Fruit fly (Drosophila melanogaster) whole organism, embryonic: ENCODE results near the gene Osi7.

Experiments used
- ATbp ChIP-seq: fragments of 200-800 bp; sonication (Bioruptor generic); optimal IDR thresholded peaks from 2 replicates; lab custom pipeline; 2017; ENCODE audit warnings: missing biosample characterization, mild to moderate bottlenecking, missing genetic modification characterization, missing genetic modification reagents
- Adf1 ChIP-seq: fragments of 200-800 bp; sonication (Bioruptor generic); IDR thresholded peaks from 2 replicates; pipeline ENCODE4 v1.3.6; 2022; ENCODE audit warnings: missing biosample characterization, missing genetic modification characterization
- B-H2 ChIP-seq: fragments of 200-800 bp; sonication (Bioruptor generic); optimal IDR thresholded peaks from 2 replicates; lab custom pipeline; 2018; ENCODE audit warnings: missing biosample characterization, mild to moderate bottlenecking, missing genetic modification characterization
- Blimp-1 ChIP-seq: fragments of 200-800 bp; sonication (Bioruptor generic); optimal IDR thresholded peaks from 3 replicates; lab custom pipeline; 2018; ENCODE audit warnings: missing biosample characterization, missing genetic modification characterization, mild to moderate bottlenecking, moderate library complexity, missing genetic modification reagents
- CG11504 ChIP-seq: fragments of 200-800 bp; sonication (Bioruptor generic); optimal IDR thresholded peaks from 3 replicates; lab custom pipeline; 2019; ENCODE audit warnings: missing biosample characterization, mild to moderate bottlenecking, missing genetic modification characterization, moderate library complexity
- CG12155 ChIP-seq: fragments of 200-800 bp; sonication (Bioruptor generic); optimal IDR thresholded peaks from 3 replicates; lab custom pipeline; 2016; ENCODE audit warnings: missing biosample characterization, missing genetic modification characterization
- CG12769 ChIP-seq: fragments of 200-800 bp; sonication (Bioruptor generic); optimal IDR thresholded peaks from 2 replicates; lab custom pipeline; 2019; ENCODE audit warnings: missing biosample characterization, mild to moderate bottlenecking, missing genetic modification characterization, moderate library complexity
- CG14014 ChIP-seq: fragments of 200-800 bp; sonication (Bioruptor generic); IDR thresholded peaks from 2 replicates; pipeline ENCODE4 v1.3.6; 2022; ENCODE audit warnings: missing biosample characterization, missing genetic modification characterization
- CG2116 ChIP-seq: fragments of 200-800 bp; sonication (Bioruptor generic); optimal IDR thresholded peaks from 3 replicates; lab custom pipeline; 2018; ENCODE audit warnings: missing biosample characterization, mild to moderate bottlenecking, missing genetic modification characterization
- CG42726 ChIP-seq: fragments of 200-800 bp; sonication (Bioruptor generic); IDR thresholded peaks from 2 replicates; pipeline ENCODE4 v1.3.6; 2022; ENCODE audit warnings: missing biosample characterization, missing genetic modification characterization; ENCODE audit not compliant: partially characterized antibody
- CG6765 ChIP-seq: fragments of 200-800 bp; sonication (Bioruptor generic); optimal IDR thresholded peaks from 3 replicates; lab custom pipeline; 2017; ENCODE audit warnings: missing biosample characterization, mild to moderate bottlenecking, missing genetic modification characterization
- CG7963 ChIP-seq: fragments of 200-800 bp; sonication (Bioruptor generic); IDR thresholded peaks from 3 replicates; pipeline ENCODE4 v1.3.6; 2022; ENCODE audit warnings: missing biosample characterization, missing genetic modification characterization; ENCODE audit not compliant: partially characterized antibody
- CG8388 ChIP-seq: fragments of 200-800 bp; sonication (Bioruptor generic); optimal IDR thresholded peaks from 2 replicates; lab custom pipeline; 2019; ENCODE audit warnings: missing biosample characterization, mild to moderate bottlenecking, missing genetic modification characterization, moderate library complexity
- Dref ChIP-seq: fragments of 200-800 bp; sonication (Bioruptor generic); IDR thresholded peaks from 2 replicates; pipeline ENCODE4 v1.3.6; 2022; ENCODE audit warnings: missing biosample characterization, missing genetic modification characterization
- Drgx ChIP-seq: fragments of 200-800 bp; sonication (Bioruptor generic); IDR thresholded peaks from 2 replicates; pipeline ENCODE4 v1.3.6; 2022; ENCODE audit warnings: missing biosample characterization, missing genetic modification characterization
- Fer3 ChIP-seq: fragments of 200-800 bp; sonication (Bioruptor generic); optimal IDR thresholded peaks from 2 replicates; lab custom pipeline; 2018; ENCODE audit warnings: missing biosample characterization, mild to moderate bottlenecking, missing genetic modification characterization, moderate library complexity
- HLHmδ ChIP-seq: fragments of 200-800 bp; sonication (Bioruptor generic); optimal IDR thresholded peaks from 2 replicates; lab custom pipeline; 2018; ENCODE audit warnings: missing biosample characterization, mild to moderate bottlenecking, missing genetic modification characterization, moderate library complexity
- Mes4 ChIP-seq: fragments of 200-800 bp; sonication (Bioruptor generic); optimal IDR thresholded peaks from 2 replicates; lab custom pipeline; 2016; ENCODE audit warnings: missing biosample characterization, missing genetic modification characterization
- Ptx1 ChIP-seq: fragments of 200-800 bp; sonication (Bioruptor generic); IDR thresholded peaks from 2 replicates; pipeline ENCODE4 v1.3.6; 2022; ENCODE audit warnings: missing biosample characterization, missing genetic modification characterization
- Sox102F ChIP-seq: fragments of 200-800 bp; sonication (Bioruptor generic); optimal IDR thresholded peaks from 2 replicates; lab custom pipeline; 2018; ENCODE audit warnings: missing biosample characterization, mild to moderate bottlenecking, missing genetic modification characterization, moderate library complexity
- Xrp1 ChIP-seq: fragments of 200-800 bp; sonication (Bioruptor generic); IDR thresholded peaks from 2 replicates; pipeline ENCODE4 v1.3.6; 2022; ENCODE audit warnings: missing biosample characterization, missing genetic modification characterization
- br ChIP-seq: fragments of >200 bp; optimal IDR thresholded peaks from 2 replicates; lab custom pipeline; 2017
- chinmo ChIP-seq: fragments of 200-800 bp; sonication (Bioruptor generic); IDR thresholded peaks from 4 replicates; pipeline ENCODE4 v1.3.6; 2022; ENCODE audit warnings: missing biosample characterization, missing genetic modification characterization; ENCODE audit not compliant: partially characterized antibody
- ci ChIP-seq: fragments of 200-800 bp; sonication (Bioruptor generic); IDR thresholded peaks from 3 replicates; pipeline ENCODE4 v1.3.6; 2022; ENCODE audit warnings: missing biosample characterization, missing genetic modification characterization
- crp ChIP-seq, 2 experiments: fragments of 200-800 bp; sonication (Bioruptor generic); optimal IDR thresholded peaks; 2 replicates in 1 of 2; 3 replicates in 1 of 2; lab custom pipeline; 2017; ENCODE audit warnings: missing biosample characterization in 2 of 2, missing genetic modification characterization in 2 of 2, mild to moderate bottlenecking in 1 of 2, moderate library complexity in 1 of 2
- dysf ChIP-seq: fragments of 200-800 bp; sonication (Bioruptor generic); IDR thresholded peaks from 3 replicates; pipeline ENCODE4 v1.3.6; 2022; ENCODE audit warnings: missing biosample characterization, missing genetic modification characterization
- gem ChIP-seq: fragments of 200-800 bp; sonication (Bioruptor generic); optimal IDR thresholded peaks from 2 replicates; lab custom pipeline; 2019; ENCODE audit warnings: missing biosample characterization, mild to moderate bottlenecking, missing genetic modification characterization, moderate library complexity
- ham ChIP-seq: fragments of 200-800 bp; sonication (Bioruptor generic); IDR thresholded peaks from 2 replicates; pipeline ENCODE4 v1.3.6; 2022; ENCODE audit warnings: missing biosample characterization, missing genetic modification characterization
- hth ChIP-seq: fragments of >200 bp; optimal IDR thresholded peaks from 2 replicates; lab custom pipeline; 2017; ENCODE audit warnings: inconsistent platforms
- ken ChIP-seq: fragments of 200-800 bp; sonication (Bioruptor generic); IDR thresholded peaks from 3 replicates; pipeline ENCODE4 v1.3.6; 2022; ENCODE audit warnings: missing biosample characterization, missing genetic modification characterization
- pb ChIP-seq: fragments of 200-800 bp; sonication (Bioruptor generic); optimal IDR thresholded peaks from 3 replicates; lab custom pipeline; 2016; ENCODE audit warnings: missing biosample characterization, missing genetic modification characterization
- prd ChIP-seq, 3 experiments: fragments of >200 bp in 2 of 3; fragments of 200-800 bp in 1 of 3; sonication (Bioruptor generic) in 1 of 3; optimal IDR thresholded peaks in 2 of 3; IDR thresholded peaks in 1 of 3; 2 replicates in 2 of 3; 3 replicates in 1 of 3; pipeline versions ENCODE4 v1.3.6 to Lab custom; 2017 to 2022; ENCODE audit warnings: missing biosample characterization in 1 of 3, missing genetic modification characterization in 1 of 3
- rib ChIP-seq: fragments of 200-800 bp; sonication (Bioruptor generic); IDR thresholded peaks from 2 replicates; pipeline ENCODE4 v1.3.6; 2022; ENCODE audit warnings: missing biosample characterization, missing genetic modification characterization
- sc ChIP-seq, 3 experiments: fragments of >200 bp in 2 of 3; fragments of 200-800 bp in 1 of 3; sonication (Bioruptor generic) in 1 of 3; optimal IDR thresholded peaks; 2 replicates in 2 of 3; 3 replicates in 1 of 3; lab custom pipeline; 2017; ENCODE audit warnings: mild to moderate bottlenecking in 1 of 3, missing biosample characterization in 1 of 3, missing genetic modification characterization in 1 of 3, missing genetic modification reagents in 1 of 3
- sens ChIP-seq: fragments of 200-800 bp; sonication (Bioruptor generic); peaks from one replicate; lab custom pipeline; 2016; ENCODE audit warnings: missing biosample characterization, missing genetic modification characterization
- sr ChIP-seq: fragments of 200-800 bp; sonication (Bioruptor generic); IDR thresholded peaks from 3 replicates; pipeline ENCODE4 v1.3.6; 2022; ENCODE audit warnings: missing biosample characterization, missing genetic modification characterization
- tll ChIP-seq, 2 experiments: fragments of 200-800 bp in 1 of 2; fragments of >200 bp in 1 of 2; sonication (Bioruptor generic) in 1 of 2; optimal IDR thresholded peaks; 2 replicates each; lab custom pipeline; 2017 to 2019; ENCODE audit warnings: missing biosample characterization in 2 of 2, missing genetic modification characterization in 2 of 2, mild to moderate bottlenecking in 1 of 2, moderate library complexity in 1 of 2
- zen ChIP-seq: fragments of 200-800 bp; sonication (Bioruptor generic); optimal IDR thresholded peaks from 3 replicates; lab custom pipeline; 2018; ENCODE audit warnings: missing biosample characterization, mild to moderate bottlenecking, missing genetic modification characterization, moderate library complexity
- zfh2 ChIP-seq: fragments of 200-800 bp; sonication (Bioruptor generic); optimal IDR thresholded peaks from 2 replicates; lab custom pipeline; 2016; ENCODE audit warnings: missing biosample characterization, missing genetic modification characterization

Gene Osi7

dm6 chr3R:6214227-6214626 is 34.6 kb upstream of the Osi7 start:
- TF ChIP-seq sens (GFP tag; lab: Kevin White, UChicago) (peak; percentile 35), CG12769 (no peak), B-H2 (GFP tag; lab: Kevin White, UChicago) (no peak), CG7963 (GFP tag; lab: Robert Waterston, UW) (no peak), Dref (no peak), CG11504 (peak; percentile 8), crp (GFP tag; optimal IDR thresholded peaks at IDR 0.05; lab: Kevin White, UChicago) (no peak), CG14014 (no peak), CG2116 (GFP tag; lab: Kevin White, UChicago) (no peak), pb (no peak), Mes4 (GFP tag; lab: Kevin White, UChicago) (no peak), zfh2 (no peak), ATbp (GFP tag; lab: Kevin White, UChicago) (peak; percentile 26), prd (optimal IDR thresholded peaks at IDR 0.05; lab: Kevin White, UChicago) (no peak), prd (GFP tag; IDR thresholded peaks at IDR 0.05; lab: Robert Waterston, UW) (0 out of 3 replicates have a peak, but pooled peaks have one; percentile 5), Drgx (peak; percentile 79), sc (optimal IDR thresholded peaks at IDR 0.05; lab: Kevin White, UChicago) (no peak), sc (GFP tag; optimal IDR thresholded peaks at IDR 0.05; lab: Kevin White, UChicago) (no peak), ci (GFP tag; lab: Robert Waterston, UW) (no peak), gem (tag; lab: Kevin White, UChicago) (peak; percentile 5), br (lab: Kevin White, UChicago) (no peak), Sox102F (GFP tag; lab: Kevin White, UChicago) (peak; percentile 35), Blimp-1 (GFP tag; lab: Kevin White, UChicago) (peak; percentile 2), hth (no peak)

- TF ChIP-seq CG12155 (GFP tag; lab: Kevin White, UChicago): no peak
- peak; percentile 53 for TF ChIP-seq sens (GFP tag; lab: Kevin White, UChicago)
- 0 out of 3 replicates have a peak, but pooled peaks have one; percentile 10 for TF ChIP-seq dysf (GFP tag; lab: Robert Waterston, UW)
- no peak for TF ChIP-seq chinmo
- TF ChIP-seq sr (GFP tag; lab: Robert Waterston, UW): 0 out of 3 replicates have a peak, but pooled peaks have one; percentile 48
- TF ChIP-seq Adf1 (GFP tag; lab: Robert Waterston, UW): 0 out of 2 replicates have a peak, but pooled peaks have one; percentile 14
- TF ChIP-seq zen (tag; lab: Kevin White, UChicago): peak; percentile 49
- TF ChIP-seq Fer3 (tag; lab: Kevin White, UChicago): no peak
- no peak for TF ChIP-seq rib (GFP tag; lab: Robert Waterston, UW)
- TF ChIP-seq HLHmδ (GFP tag; lab: Kevin White, UChicago): peak; percentile 12
- peak in 1 of 2 experiments; percentile 62 for TF ChIP-seq tll (GFP tag; optimal IDR thresholded peaks at IDR 0.05; lab: Kevin White, UChicago)
- TF ChIP-seq CG42726 (GFP tag; lab: Robert Waterston, UW): no peak
- TF ChIP-seq ken (GFP tag; lab: Robert Waterston, UW): 0 out of 3 replicates have a peak, but pooled peaks have one; percentile 14
- peak; percentile 24 for TF ChIP-seq Blimp-1 (GFP tag; lab: Kevin White, UChicago)
- no peak for TF ChIP-seq CG6765 (GFP tag; lab: Kevin White, UChicago)
- no peak for TF ChIP-seq CG8388
- TF ChIP-seq ham (GFP tag; lab: Robert Waterston, UW): no peak
- TF ChIP-seq ATbp (GFP tag; lab: Kevin White, UChicago): peak; percentile 13
- TF ChIP-seq Xrp1 (GFP tag; lab: Robert Waterston, UW): peak; percentile 13; the same call in 1 of the 2 replicates
- no peak for TF ChIP-seq Ptx1
Measured at dm6 chr3R:6215053-6215882, 33.5 kb upstream of the Osi7 start, which contains the start of gene Osi3. Osi3 (plus strand) TSS chr3R:6215832.
